Fruit fly (Drosophila melanogaster): Measurements from ENCODE around the gene Reph.

Reph gene

DNA sequence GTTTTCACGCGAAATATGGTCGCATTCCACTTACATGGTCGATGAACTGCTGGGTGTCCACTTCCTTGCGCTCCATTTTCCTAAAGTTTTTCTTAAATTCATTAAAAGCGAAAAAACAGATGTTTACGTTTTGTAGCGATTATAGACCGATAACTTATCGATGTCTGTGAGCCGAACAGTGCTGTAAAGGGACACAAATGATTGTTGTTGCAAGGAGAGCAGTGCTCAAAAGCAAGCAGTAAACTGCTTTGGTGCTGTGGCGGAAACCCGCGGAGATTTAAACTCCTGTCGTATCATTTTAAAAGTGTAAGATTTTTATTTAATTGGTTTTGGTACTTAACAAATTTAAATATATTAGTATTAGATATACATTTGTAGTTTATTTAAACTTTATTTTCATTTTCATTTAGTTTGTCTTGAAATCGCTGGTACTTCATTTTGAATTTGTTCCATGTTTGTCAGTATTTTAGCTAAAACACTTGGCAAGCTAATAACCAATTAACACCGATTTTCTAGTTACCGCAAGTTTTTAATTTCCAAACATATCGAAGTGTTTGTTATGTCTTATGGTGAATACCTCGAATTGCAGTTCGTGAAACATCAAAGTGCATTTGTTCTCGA lies 10.0 kb downstream of the Reph start, which contains the start of gene CG3407 (continued):
- TF ChIP-seq az2 (GFP tag; optimal IDR thresholded peaks at IDR 0.05) = no peak
- TF ChIP-seq CG13424 (tag; optimal IDR thresholded peaks at IDR 0.05) = no peak
- TF ChIP-seq dimm (GFP tag; IDR thresholded peaks at IDR 0.05) = no peak
- no peak for TF ChIP-seq CG10366 (GFP tag; IDR thresholded peaks at IDR 0.05)
- 0 out of 2 replicates have a peak, but pooled peaks have one; percentile 28 for TF ChIP-seq H2.0 (GFP tag; IDR thresholded peaks at IDR 0.05)
- no peak for TF ChIP-seq nau (GFP tag; optimal IDR thresholded peaks at IDR 0.05)
- TF ChIP-seq CG2875 (GFP tag; optimal IDR thresholded peaks at IDR 0.05) = no peak
- TF ChIP-seq pita (GFP tag; optimal IDR thresholded peaks at IDR 0.05) = no peak
- TF ChIP-seq CG33557 (GFP tag; optimal IDR thresholded peaks at IDR 0.05) = no peak
- 0 out of 3 replicates have a peak, but pooled peaks have one; percentile 9 for TF ChIP-seq Optix (GFP tag; IDR thresholded peaks at IDR 0.05)
- peak; percentile 74 for TF ChIP-seq zfh2 (GFP tag; optimal IDR thresholded peaks at IDR 0.05)
- no peak for TF ChIP-seq CG6813 (GFP tag; optimal IDR thresholded peaks at IDR 0.05)
- no peak for TF ChIP-seq CG15073 (GFP tag; optimal IDR thresholded peaks at IDR 0.05)
- no peak for TF ChIP-seq CG7357 (GFP tag; IDR thresholded peaks at IDR 0.05)
- TF ChIP-seq ATbp (GFP tag; optimal IDR thresholded peaks at IDR 0.05) = no peak
- TF ChIP-seq CG11247 (GFP tag; IDR thresholded peaks at IDR 0.05) = no peak; the same call in 1 of the 2 replicates
- TF ChIP-seq fd64A (GFP tag; optimal IDR thresholded peaks at IDR 0.05) = no peak
- peak; percentile 76 for TF ChIP-seq MESR4 (GFP tag; optimal IDR thresholded peaks at IDR 0.05)
- TF ChIP-seq Xbp1 (GFP tag; optimal IDR thresholded peaks at IDR 0.05) = peak; percentile 28
- TF ChIP-seq CG6683 (GFP tag; optimal IDR thresholded peaks at IDR 0.05) = no peak
- TF ChIP-seq cwo (GFP tag; optimal IDR thresholded peaks at IDR 0.05) = no peak
- no peak for TF ChIP-seq crol (GFP tag; IDR thresholded peaks at IDR 0.05)
- no peak for TF ChIP-seq Ssrp (tag; optimal IDR thresholded peaks at IDR 0.05)
- peak; percentile 23 for TF ChIP-seq CG4282 (GFP tag; optimal IDR thresholded peaks at IDR 0.05)
- TF ChIP-seq NK7.1 (GFP tag; optimal IDR thresholded peaks at IDR 0.05) = no peak
- TF ChIP-seq CG10543 (GFP tag; optimal IDR thresholded peaks at IDR 0.05) = peak; percentile 29
- no peak for TF ChIP-seq Atf6 (GFP tag; IDR thresholded peaks at IDR 0.05)
- TF ChIP-seq CG17612 (GFP tag; IDR thresholded peaks at IDR 0.05) = no peak
- TF ChIP-seq Awh (GFP tag; IDR thresholded peaks at IDR 0.05) = no peak
- peak; percentile 92 for TF ChIP-seq Med (GFP tag)
- peak; percentile 90 for TF ChIP-seq MBD-R2 (GFP tag; IDR thresholded peaks at IDR 0.05)
- no peak for TF ChIP-seq trh (GFP tag; optimal IDR thresholded peaks at IDR 0.05)
- TF ChIP-seq CG9932 (GFP tag; IDR thresholded peaks at IDR 0.05) = peak; percentile 83
- peak; percentile 51 for TF ChIP-seq ftz-f1 (GFP tag; optimal IDR thresholded peaks at IDR 0.05)
- no peak for TF ChIP-seq CG10979 (tag; optimal IDR thresholded peaks at IDR 0.05)
- peak; percentile 62 for TF ChIP-seq Bdp1 (GFP tag; optimal IDR thresholded peaks at IDR 0.05)
- no peak for TF ChIP-seq org-1 (GFP tag; optimal IDR thresholded peaks at IDR 0.05)
- no peak for TF ChIP-seq Hmx (GFP tag; optimal IDR thresholded peaks at IDR 0.05)
- peak; percentile 73 for TF ChIP-seq CG6791 (GFP tag; IDR thresholded peaks at IDR 0.05; ENCODE audit: partially characterized antibody)
- TF ChIP-seq Hr39 (optimal IDR thresholded peaks at IDR 0.05) = no peak
- peak; percentile 42; the same call in 1 of the 2 replicates for TF ChIP-seq NFAT (GFP tag; IDR thresholded peaks at IDR 0.05)
- TF ChIP-seq fu2 (GFP tag; optimal IDR thresholded peaks at IDR 0.05) = peak; percentile 37
- peak; percentile 13; the same call in 1 of the 2 replicates for TF ChIP-seq al (GFP tag; IDR thresholded peaks at IDR 0.05)
- TF ChIP-seq CG6272 (GFP tag; IDR thresholded peaks at IDR 0.05) = peak; percentile 7; the same call in 1 of the 2 replicates
- TF ChIP-seq CG2889 (GFP tag; IDR thresholded peaks at IDR 0.05) = no peak
- no peak for TF ChIP-seq CG11504 (tag; optimal IDR thresholded peaks at IDR 0.05)
- no peak for TF ChIP-seq CG1233 (GFP tag; optimal IDR thresholded peaks at IDR 0.05)
- peak; percentile 76 for TF ChIP-seq vfl (GFP tag; optimal IDR thresholded peaks at IDR 0.05)
- peak; percentile 91 for TF ChIP-seq HmgD (GFP tag; optimal IDR thresholded peaks at IDR 0.05)
- peak; percentile 78; the same call in 2 of the 3 replicates for TF ChIP-seq CG11456 (GFP tag; IDR thresholded peaks at IDR 0.05)
- no peak for TF ChIP-seq Mes4 (GFP tag; optimal IDR thresholded peaks at IDR 0.05)
